Worm (Caenorhabditis elegans) whole organism, L2 larva: ENCODE results near the gene F46B6.10.

Source experiments
- F13H6.1 ChIP-seq: sonication (generic microtip); optimal IDR thresholded peaks from 2 replicates; lab custom pipeline; 2016; ENCODE audit warnings: missing genetic modification characterization, missing compliant biosample characterization
- gmeb-1 ChIP-seq: fragments of 150-350 bp; optimal IDR thresholded peaks from 2 replicates; lab custom pipeline; 2014; ENCODE audit warnings: missing biosample characterization, missing genetic modification characterization
- skn-1 ChIP-seq: sonication (generic microtip); optimal IDR thresholded peaks from 2 replicates; lab custom pipeline; 2017; ENCODE audit warnings: missing biosample characterization, missing genetic modification characterization

DNA sequence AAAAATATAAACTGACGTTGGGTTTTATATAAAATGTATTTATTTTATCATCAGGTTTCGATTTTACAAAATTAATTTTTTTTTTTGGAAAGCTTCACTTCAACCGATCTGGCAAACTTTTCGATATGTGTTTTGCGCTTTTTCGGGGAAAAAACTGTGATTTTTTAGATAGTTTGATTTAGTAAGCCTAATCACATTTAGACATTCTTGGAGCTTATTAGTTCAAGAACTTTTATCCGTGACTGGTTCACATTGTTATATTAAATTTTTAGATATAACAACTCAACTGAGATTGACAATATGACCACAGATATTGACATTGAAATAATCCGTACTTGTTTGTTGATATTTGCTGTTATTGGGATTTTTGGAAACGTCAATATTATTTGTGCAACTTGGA is 35.8 kb upstream of the F46B6.10 start, which contains the start of gene srsx-21:
- TF ChIP-seq skn-1 (tag; lab: Kevin White, UChicago) (no peak), F13H6.1 (tag; lab: Kevin White, UChicago) (no peak), gmeb-1 (tag; lab: Kevin White, UChicago) (no peak)
